ENCODE assay signal across 3 fruit fly cellular contexts in genomic region chr3R:7162356-7163289, dm6.
TF ChIP-seq lines count a peak whose summit lies in the region.

Gene sas (plus strand): TSS chr3R:7162808.

TF ChIP-seq in whole organism, embryonic, 481 proteins besides CTCF, POLR2A, EP300 and RAD21 (continued from another document and continues in another):
- no peak for TF ChIP-seq pan (optimal IDR thresholded peaks at IDR 0.05; lab: Kevin White, UChicago)
- TF ChIP-seq pan (GFP tag; optimal IDR thresholded peaks at IDR 0.05 in 1 of 2, IDR thresholded peaks at IDR 0.05 in 1 of 2): peak in 1 of 2 experiments; percentile 32
- TF ChIP-seq emc (GFP tag; optimal IDR thresholded peaks at IDR 0.05; lab: Kevin White, UChicago): no peak
- no peak; the same call in 1 of the 2 replicates for TF ChIP-seq hbn (GFP tag; IDR thresholded peaks at IDR 0.05; lab: Robert Waterston, UW; ENCODE audit: partially characterized antibody)
- TF ChIP-seq CG3163 (GFP tag; optimal IDR thresholded peaks at IDR 0.05; lab: Kevin White, UChicago): no peak
- TF ChIP-seq Trl (optimal IDR thresholded peaks at IDR 0.05; lab: Kevin White, UChicago): peak; percentile 63 to 77
- peak; percentile 0 for TF ChIP-seq Trl (GFP tag; optimal IDR thresholded peaks at IDR 0.05; lab: Kevin White, UChicago)
- no peak for TF ChIP-seq CG18262 (tag; optimal IDR thresholded peaks at IDR 0.05; lab: Kevin White, UChicago)
- TF ChIP-seq CG15479 (GFP tag; optimal IDR thresholded peaks at IDR 0.05; lab: Kevin White, UChicago): peak; percentile 47
- no peak for TF ChIP-seq Atf6 (GFP tag; IDR thresholded peaks at IDR 0.05; lab: Robert Waterston, UW)
- no peak for TF ChIP-seq run (tag; optimal IDR thresholded peaks at IDR 0.05; lab: Kevin White, UChicago)
- no peak for TF ChIP-seq esg (GFP tag; conservative IDR thresholded peaks at IDR 0.05; lab: Robert Waterston, UW)
- no peak for TF ChIP-seq Dp (GFP tag; optimal IDR thresholded peaks at IDR 0.05; lab: Kevin White, UChicago)
- no peak for TF ChIP-seq CG32767 (GFP tag; IDR thresholded peaks at IDR 0.05; lab: Robert Waterston, UW)
- no peak for TF ChIP-seq cato (GFP tag; optimal IDR thresholded peaks at IDR 0.05; lab: Kevin White, UChicago; ENCODE audit: borderline replicate concordance)
- TF ChIP-seq CG2116 (GFP tag; optimal IDR thresholded peaks at IDR 0.05; lab: Kevin White, UChicago): no peak
- no peak for TF ChIP-seq tio (GFP tag; optimal IDR thresholded peaks at IDR 0.05; lab: Kevin White, UChicago)
- TF ChIP-seq BEAF-32 (GFP tag; optimal IDR thresholded peaks at IDR 0.05; lab: Kevin White, UChicago): no peak
- no peak for TF ChIP-seq Xbp1 (GFP tag; optimal IDR thresholded peaks at IDR 0.05; lab: Kevin White, UChicago)
- no peak for TF ChIP-seq ken (GFP tag; IDR thresholded peaks at IDR 0.05; lab: Robert Waterston, UW)
- TF ChIP-seq dysf (GFP tag; IDR thresholded peaks at IDR 0.05; lab: Robert Waterston, UW): no peak
- TF ChIP-seq CG15269 (tag; optimal IDR thresholded peaks at IDR 0.05; lab: Kevin White, UChicago): no peak
- TF ChIP-seq CG8290 (GFP tag; optimal IDR thresholded peaks at IDR 0.05; lab: Kevin White, UChicago): no peak
- TF ChIP-seq CG8290 (tag; optimal IDR thresholded peaks at IDR 0.05; lab: Kevin White, UChicago): peak in 1 of 2 experiments; percentile 36
- TF ChIP-seq Ada2b (GFP tag; IDR thresholded peaks at IDR 0.05; lab: Robert Waterston, UW): no peak
- TF ChIP-seq CG31365 (tag; optimal IDR thresholded peaks at IDR 0.05; lab: Kevin White, UChicago): no peak
- TF ChIP-seq CG2678 (tag; optimal IDR thresholded peaks at IDR 0.05; lab: Kevin White, UChicago): no peak
- no peak for TF ChIP-seq CG13624 (GFP tag; optimal IDR thresholded peaks at IDR 0.05; lab: Kevin White, UChicago)
- TF ChIP-seq lmd (GFP tag; IDR thresholded peaks at IDR 0.05; lab: Robert Waterston, UW): no peak
- no peak for TF ChIP-seq otp (GFP tag; IDR thresholded peaks at IDR 0.05; lab: Robert Waterston, UW)
- TF ChIP-seq bigmax (GFP tag; optimal IDR thresholded peaks at IDR 0.05; lab: Kevin White, UChicago): no peak
- no peak for TF ChIP-seq CG17612 (GFP tag; IDR thresholded peaks at IDR 0.05; lab: Robert Waterston, UW)
- TF ChIP-seq Scr (GFP tag; IDR thresholded peaks at IDR 0.05; lab: Robert Waterston, UW; ENCODE audit: partially characterized antibody): no peak; the same call in 1 of the 2 replicates
- TF ChIP-seq chinmo (GFP tag; IDR thresholded peaks at IDR 0.05; lab: Robert Waterston, UW; ENCODE audit: partially characterized antibody): peak; percentile 93
- no peak for TF ChIP-seq Doc2 (GFP tag; IDR thresholded peaks at IDR 0.05; lab: Robert Waterston, UW)
- TF ChIP-seq Meics (GFP tag; optimal IDR thresholded peaks at IDR 0.05; lab: Kevin White, UChicago): no peak
- no peak for TF ChIP-seq CG6765 (GFP tag; optimal IDR thresholded peaks at IDR 0.05; lab: Kevin White, UChicago)
- no peak for TF ChIP-seq HHEX (GFP tag; optimal IDR thresholded peaks at IDR 0.05; lab: Kevin White, UChicago)
- no peak for TF ChIP-seq sima (GFP tag; optimal IDR thresholded peaks at IDR 0.05; lab: Kevin White, UChicago)
- no peak for TF ChIP-seq Eip74EF (GFP tag; optimal IDR thresholded peaks at IDR 0.05; lab: Kevin White, UChicago)
- TF ChIP-seq p53 (GFP tag; optimal IDR thresholded peaks at IDR 0.05; lab: Kevin White, UChicago): no peak
- no peak for TF ChIP-seq CG7271 (tag; optimal IDR thresholded peaks at IDR 0.05; lab: Kevin White, UChicago)
- no peak for TF ChIP-seq crol (GFP tag; IDR thresholded peaks at IDR 0.05; lab: Robert Waterston, UW)
- no peak for TF ChIP-seq Mad (GFP tag; optimal IDR thresholded peaks at IDR 0.05; lab: Kevin White, UChicago)
- no peak for TF ChIP-seq Camta (GFP tag; optimal IDR thresholded peaks at IDR 0.05; lab: Kevin White, UChicago)

TF ChIP-seq in whole organism, prepupa, 60 proteins besides CTCF, POLR2A, EP300 and RAD21 (continued from another document):
- TF ChIP-seq CG4318 (GFP tag; optimal IDR thresholded peaks at IDR 0.05; lab: Kevin White, UChicago): no peak
- TF ChIP-seq CG11762 (GFP tag; optimal IDR thresholded peaks at IDR 0.05; lab: Kevin White, UChicago; ENCODE audit: insufficient read depth): no peak
- TF ChIP-seq net (GFP tag; optimal IDR thresholded peaks at IDR 0.05; lab: Kevin White, UChicago): no peak
- TF ChIP-seq Sox102F (GFP tag; optimal IDR thresholded peaks at IDR 0.05; lab: Kevin White, UChicago): no peak
- TF ChIP-seq CG15336 (GFP tag; IDR thresholded peaks at IDR 0.05; lab: Robert Waterston, UW): no peak; the same call in 1 of the 2 replicates
- TF ChIP-seq CG3032 (tag; optimal IDR thresholded peaks at IDR 0.05; lab: Kevin White, UChicago): no peak
- TF ChIP-seq CG6808 (GFP tag; optimal IDR thresholded peaks at IDR 0.05; lab: Kevin White, UChicago): peak; percentile 29
- no peak for TF ChIP-seq CG3919 (GFP tag; optimal IDR thresholded peaks at IDR 0.05; lab: Kevin White, UChicago)
- TF ChIP-seq CG1621 (tag; optimal IDR thresholded peaks at IDR 0.05; lab: Kevin White, UChicago): peak; percentile 72
- no peak for TF ChIP-seq CG8632 (GFP tag; optimal IDR thresholded peaks at IDR 0.05; lab: Kevin White, UChicago)
- no peak for TF ChIP-seq CG16779 (tag; optimal IDR thresholded peaks at IDR 0.05; lab: Kevin White, UChicago)
- TF ChIP-seq fd85E (GFP tag; optimal IDR thresholded peaks at IDR 0.05; lab: Kevin White, UChicago): no peak
- peak; percentile 8 for TF ChIP-seq Blimp-1 (GFP tag; optimal IDR thresholded peaks at IDR 0.05; lab: Kevin White, UChicago)
- TF ChIP-seq esn (GFP tag; optimal IDR thresholded peaks at IDR 0.05; lab: Kevin White, UChicago): peak; percentile 27
- TF ChIP-seq CG32006 (GFP tag; optimal IDR thresholded peaks at IDR 0.05; lab: Kevin White, UChicago): no peak
- no peak for TF ChIP-seq Ets21C (GFP tag; optimal IDR thresholded peaks at IDR 0.05; lab: Kevin White, UChicago)
- no peak for TF ChIP-seq Smox (GFP tag; optimal IDR thresholded peaks at IDR 0.05; lab: Kevin White, UChicago)
- peak; percentile 64 for TF ChIP-seq fkh (GFP tag; optimal IDR thresholded peaks at IDR 0.05; lab: Kevin White, UChicago)
- peak; percentile 42; the same call in 1 of the 3 replicates for TF ChIP-seq CG6163 (GFP tag; IDR thresholded peaks at IDR 0.05; lab: Robert Waterston, UW)
- no peak for TF ChIP-seq cyc (GFP tag; optimal IDR thresholded peaks at IDR 0.05; lab: Kevin White, UChicago)
- no peak for TF ChIP-seq CG8319 (GFP tag; optimal IDR thresholded peaks at IDR 0.05; lab: Kevin White, UChicago)
- TF ChIP-seq Hr39 (GFP tag; optimal IDR thresholded peaks at IDR 0.05; lab: Kevin White, UChicago): no peak
- no peak for TF ChIP-seq acj6 (GFP tag; optimal IDR thresholded peaks at IDR 0.05; lab: Kevin White, UChicago)
- no peak for TF ChIP-seq spab (GFP tag; optimal IDR thresholded peaks at IDR 0.05; lab: Kevin White, UChicago)
- no peak for TF ChIP-seq OdsH (GFP tag; optimal IDR thresholded peaks at IDR 0.05; lab: Kevin White, UChicago)
- no peak for TF ChIP-seq Sox14 (GFP tag; optimal IDR thresholded peaks at IDR 0.05; lab: Kevin White, UChicago)
- TF ChIP-seq Gug (GFP tag; IDR thresholded peaks at IDR 0.05; lab: Robert Waterston, UW): no peak
- peak; percentile 11 to 53 for TF ChIP-seq ss (GFP tag; optimal IDR thresholded peaks at IDR 0.05; lab: Kevin White, UChicago)
- TF ChIP-seq CG11902 (GFP tag; optimal IDR thresholded peaks at IDR 0.05; lab: Kevin White, UChicago): no peak
- TF ChIP-seq CG6854 (GFP tag; optimal IDR thresholded peaks at IDR 0.05; lab: Kevin White, UChicago): peak; percentile 35
- TF ChIP-seq topi (GFP tag; optimal IDR thresholded peaks at IDR 0.05; lab: Kevin White, UChicago): no peak
- no peak for TF ChIP-seq dac (GFP tag; optimal IDR thresholded peaks at IDR 0.05; lab: Kevin White, UChicago)
- TF ChIP-seq Ets96B (tag; optimal IDR thresholded peaks at IDR 0.05; lab: Kevin White, UChicago): no peak
- no peak for TF ChIP-seq Sox15 (GFP tag; optimal IDR thresholded peaks at IDR 0.05; lab: Kevin White, UChicago)

TF ChIP-seq in whole organism, wandering third instar larva, 38 proteins besides CTCF, POLR2A, EP300 and RAD21 (continued from another document):
- TF ChIP-seq GATAd (GFP tag; optimal IDR thresholded peaks at IDR 0.05; lab: Kevin White, UChicago) (no peak), dsf (GFP tag; optimal IDR thresholded peaks at IDR 0.05; lab: Kevin White, UChicago; ENCODE audit: borderline replicate concordance) (no peak), OdsH (GFP tag; optimal IDR thresholded peaks at IDR 0.05; lab: Kevin White, UChicago) (no peak), rgr (GFP tag; optimal IDR thresholded peaks at IDR 0.05; lab: Kevin White, UChicago) (no peak), brk (GFP tag; optimal IDR thresholded peaks at IDR 0.05; lab: Kevin White, UChicago) (no peak), Rel (GFP tag; optimal IDR thresholded peaks at IDR 0.05; lab: Kevin White, UChicago) (no peak), Rel (tag; optimal IDR thresholded peaks at IDR 0.05; lab: Kevin White, UChicago) (peak; percentile 13), psq (GFP tag; optimal IDR thresholded peaks at IDR 0.05; lab: Kevin White, UChicago) (no peak), woc (GFP tag; optimal IDR thresholded peaks at IDR 0.05; lab: Kevin White, UChicago) (no peak)
